Worm (Caenorhabditis elegans) whole organism, mixed stage, embryonic: ENCODE data around the gene rabn-5.

ENCODE experiments used
- bed-3 ChIP-seq: fragments of 200-800 bp; sonication (Bioruptor generic); optimal IDR thresholded peaks from 3 replicates; lab custom pipeline; 2018; ENCODE audit warnings: mild to moderate bottlenecking, missing genetic modification characterization, moderate library complexity, missing compliant biosample characterization
- ceh-39 ChIP-seq: fragments of 150-350 bp; optimal IDR thresholded peaks from 2 replicates; lab custom pipeline; 2014; ENCODE audit warnings: missing biosample characterization, missing genetic modification characterization
- ceh-43 ChIP-seq: fragments of 200-800 bp; sonication (Bioruptor generic); optimal IDR thresholded peaks from 2 replicates; lab custom pipeline; 2018; ENCODE audit warnings: mild to moderate bottlenecking, missing genetic modification characterization, moderate library complexity, missing compliant biosample characterization
- ces-1 ChIP-seq: fragments of 150-350 bp; optimal IDR thresholded peaks from 2 replicates; lab custom pipeline; 2014; ENCODE audit warnings: missing biosample characterization, missing genetic modification reagents, missing genetic modification characterization
- cnd-1 ChIP-seq: fragments of 200-800 bp; sonication (Bioruptor generic); optimal IDR thresholded peaks from 2 replicates; lab custom pipeline; 2018; ENCODE audit warnings: mild to moderate bottlenecking, missing genetic modification characterization, missing compliant biosample characterization
- elt-1 ChIP-seq: sonication (generic microtip); optimal IDR thresholded peaks from 2 replicates; lab custom pipeline; 2017; ENCODE audit warnings: missing genetic modification characterization, mild to moderate bottlenecking, missing compliant biosample characterization, antibody characterized with exemption, moderate library complexity, borderline replicate concordance; ENCODE audit not compliant: insufficient read depth
- elt-3 ChIP-seq: fragments of 150-350 bp; optimal IDR thresholded peaks from 2 replicates; lab custom pipeline; 2014; ENCODE audit warnings: missing biosample characterization, missing genetic modification characterization
- flh-1 ChIP-seq: fragments of 200-800 bp; sonication (Bioruptor generic); optimal IDR thresholded peaks from 2 replicates; lab custom pipeline; 2018; ENCODE audit warnings: mild to moderate bottlenecking, missing genetic modification characterization, moderate library complexity, missing compliant biosample characterization
- lin-13 ChIP-seq: fragments of 150-350 bp; optimal IDR thresholded peaks from 2 replicates; lab custom pipeline; 2014; ENCODE audit warnings: missing biosample characterization, missing genetic modification characterization
- lin-32 ChIP-seq: fragments of 200-800 bp; sonication (Bioruptor generic); optimal IDR thresholded peaks from 2 replicates; lab custom pipeline; 2018; ENCODE audit warnings: mild to moderate bottlenecking, missing genetic modification characterization, missing compliant biosample characterization
- lsy-2 ChIP-seq: fragments of 150-350 bp; optimal IDR thresholded peaks from 2 replicates; lab custom pipeline; 2014; ENCODE audit warnings: missing biosample characterization, missing genetic modification characterization
- mep-1 ChIP-seq: fragments of 150-350 bp; optimal IDR thresholded peaks from 2 replicates; lab custom pipeline; 2017; ENCODE audit warnings: missing biosample characterization, missing genetic modification reagents, missing genetic modification characterization, inconsistent platforms
- nhr-2 ChIP-seq: fragments of 150-350 bp; optimal IDR thresholded peaks from 2 replicates; lab custom pipeline; 2014; ENCODE audit warnings: missing biosample characterization, missing genetic modification characterization
- nhr-237 ChIP-seq: fragments of 150-350 bp; optimal IDR thresholded peaks from 2 replicates; lab custom pipeline; 2014; ENCODE audit warnings: missing biosample characterization, missing genetic modification characterization
- nhr-28 ChIP-seq: fragments of 150-350 bp; optimal IDR thresholded peaks from 2 replicates; lab custom pipeline; 2014; ENCODE audit warnings: missing biosample characterization, missing genetic modification characterization
- nhr-76 ChIP-seq: sonication (generic microtip); optimal IDR thresholded peaks from 2 replicates; lab custom pipeline; 2017; ENCODE audit warnings: missing biosample characterization, missing genetic modification characterization
- pha-4 ChIP-seq: fragments of 150-350 bp; optimal IDR thresholded peaks from 2 replicates; lab custom pipeline; 2018; ENCODE audit warnings: missing biosample characterization, missing genetic modification reagents, missing genetic modification characterization
- snpc-4 ChIP-seq: fragments of 150-350 bp; optimal IDR thresholded peaks from 2 replicates; lab custom pipeline; 2014; ENCODE audit warnings: missing biosample characterization, missing genetic modification characterization
- sptf-1 ChIP-seq: sonication (generic microtip); optimal IDR thresholded peaks from 2 replicates; lab custom pipeline; 2017; ENCODE audit warnings: mild to moderate bottlenecking, missing genetic modification characterization, moderate library complexity, missing compliant biosample characterization
- unc-120 ChIP-seq: sonication (generic microtip); optimal IDR thresholded peaks from 2 replicates; lab custom pipeline; 2017; ENCODE audit warnings: missing genetic modification characterization, missing compliant biosample characterization; ENCODE audit not compliant: poor library complexity, severe bottlenecking
- unc-39 ChIP-seq: fragments of 150-350 bp; optimal IDR thresholded peaks from 2 replicates; lab custom pipeline; 2014; ENCODE audit warnings: missing biosample characterization, missing genetic modification characterization
- unc-62 ChIP-seq: fragments of 150-350 bp; optimal IDR thresholded peaks from 2 replicates; lab custom pipeline; 2014; ENCODE audit warnings: missing biosample characterization, missing genetic modification reagents, missing genetic modification characterization
- zip-8 ChIP-seq: fragments of 150-350 bp; optimal IDR thresholded peaks from 2 replicates; lab custom pipeline; 2014; ENCODE audit warnings: missing biosample characterization, missing genetic modification characterization
- ztf-11 ChIP-seq: fragments of 150-350 bp; optimal IDR thresholded peaks from 2 replicates; lab custom pipeline; 2014; ENCODE audit warnings: missing biosample characterization, missing genetic modification characterization

The rabn-5 gene

ce11 chrIII:5840815-5841573 is 23.4 kb upstream of the rabn-5 start:
- no peak for TF ChIP-seq lsy-2 (tag; lab: Kevin White, UChicago)
- no peak for TF ChIP-seq zip-8 (tag; lab: Kevin White, UChicago)
- no peak for TF ChIP-seq bed-3 (GFP tag; lab: Kevin White, UChicago)
- TF ChIP-seq ces-1: no peak
- no peak for TF ChIP-seq unc-120 (tag; lab: Kevin White, UChicago)
- TF ChIP-seq ceh-43 (GFP tag; lab: Kevin White, UChicago): no peak
- no peak for TF ChIP-seq nhr-237 (tag; lab: Kevin White, UChicago)
- no peak for TF ChIP-seq lin-32 (GFP tag; lab: Kevin White, UChicago)

- TF ChIP-seq lin-13 (tag; lab: Kevin White, UChicago) (no peak), zip-8 (tag; lab: Kevin White, UChicago) (no peak), elt-1 (tag; lab: Kevin White, UChicago) (no peak), bed-3 (GFP tag; lab: Kevin White, UChicago) (no peak), mep-1 (tag; lab: Kevin White, UChicago) (no peak), ceh-43 (GFP tag; lab: Kevin White, UChicago) (no peak), nhr-76 (tag; lab: Kevin White, UChicago) (no peak), unc-62 (GFP tag; lab: Kevin White, UChicago) (no peak), lin-32 (GFP tag; lab: Kevin White, UChicago) (no peak), lsy-2 (tag; lab: Kevin White, UChicago) (no peak)
- TF ChIP-seq, all 35 proteins: peak for 0
These were observed 22.7 kb upstream of the rabn-5 start for ce11 chrIII:5841676-5842075.

- TF ChIP-seq nhr-2 (no peak), lsy-2 (tag; lab: Kevin White, UChicago) (no peak), lin-32 (GFP tag; lab: Kevin White, UChicago) (no peak), flh-1 (GFP tag; lab: Kevin White, UChicago) (no peak), sptf-1 (tag; lab: Kevin White, UChicago) (no peak), nhr-28 (tag; lab: Kevin White, UChicago) (no peak), snpc-4 (tag; lab: Kevin White, UChicago) (no peak)
These were observed 21.4 kb upstream of the rabn-5 start for ce11 chrIII:5842920-5843319.

ce11 chrIII:5843662-5844061 is 20.7 kb upstream of the rabn-5 start:
- TF ChIP-seq nhr-76 (tag; lab: Kevin White, UChicago): no peak
- TF ChIP-seq unc-39: no peak
- TF ChIP-seq ces-1: no peak
- no peak for TF ChIP-seq bed-3 (GFP tag; lab: Kevin White, UChicago)
- no peak for TF ChIP-seq flh-1 (GFP tag; lab: Kevin White, UChicago)
- TF ChIP-seq lsy-2 (tag; lab: Kevin White, UChicago): no peak
- TF ChIP-seq lin-13 (tag; lab: Kevin White, UChicago): no peak
- TF ChIP-seq nhr-28 (tag; lab: Kevin White, UChicago): no peak
- no peak for TF ChIP-seq nhr-237 (tag; lab: Kevin White, UChicago)
- TF ChIP-seq elt-3 (tag; lab: Kevin White, UChicago): no peak
- TF ChIP-seq ztf-11 (tag; lab: Kevin White, UChicago): no peak

ce11 chrIII:5845483-5845882 is 18.9 kb upstream of the rabn-5 start:
- TF ChIP-seq ceh-39 (no peak), ces-1 (peak; percentile 85)

ce11 chrIII:5846412-5846811 is 17.9 kb upstream of the rabn-5 start:
- TF ChIP-seq pha-4 (tag; lab: Kevin White, UChicago) (no peak), ces-1 (peak; percentile 39), elt-3 (tag; lab: Kevin White, UChicago) (no peak), zip-8 (tag; lab: Kevin White, UChicago) (no peak), cnd-1 (tag; lab: Kevin White, UChicago) (no peak)

ce11 chrIII:5853240-5853639 is 11.1 kb upstream of the rabn-5 start, which contains the start of gene ddx-23:
Gene ddx-23 (minus strand): TSS chrIII:5853269.
- TF ChIP-seq ces-1: peak; percentile 57
- no peak for TF ChIP-seq sptf-1 (tag; lab: Kevin White, UChicago)
